Fruit fly (Drosophila melanogaster) whole organism, embryonic: ENCODE data around the gene Pkg21D.

ENCODE experiments used
- Adf1 ChIP-seq: fragments of 200-800 bp; sonication (Bioruptor generic); IDR thresholded peaks from 2 replicates; pipeline ENCODE4 v1.3.6; 2022; ENCODE audit warnings: missing biosample characterization, missing genetic modification characterization
- B-H2 ChIP-seq: fragments of 200-800 bp; sonication (Bioruptor generic); optimal IDR thresholded peaks from 2 replicates; lab custom pipeline; 2018; ENCODE audit warnings: missing biosample characterization, mild to moderate bottlenecking, missing genetic modification characterization
- CG10209 ChIP-seq: fragments of 200-800 bp; sonication (Bioruptor generic); optimal IDR thresholded peaks from 3 replicates; lab custom pipeline; 2017; ENCODE audit warnings: missing biosample characterization, mild to moderate bottlenecking, missing genetic modification characterization, missing genetic modification reagents
- CG10979 ChIP-seq: fragments of 200-800 bp; sonication (Bioruptor generic); optimal IDR thresholded peaks from 2 replicates; lab custom pipeline; 2018; ENCODE audit warnings: missing biosample characterization, mild to moderate bottlenecking, missing genetic modification characterization, moderate library complexity
- CG13287 ChIP-seq: fragments of 200-800 bp; sonication (Bioruptor generic); IDR thresholded peaks from 2 replicates; pipeline ENCODE4 v1.3.6; 2022; ENCODE audit warnings: missing biosample characterization, missing genetic modification characterization; ENCODE audit not compliant: partially characterized antibody
- CG14050 ChIP-seq: fragments of 200-800 bp; sonication (Bioruptor generic); IDR thresholded peaks from 3 replicates; pipeline ENCODE4 v1.3.6; 2022; ENCODE audit warnings: missing biosample characterization, missing genetic modification characterization
- CG14965 ChIP-seq: fragments of 200-800 bp; sonication (Bioruptor generic); optimal IDR thresholded peaks from 2 replicates; lab custom pipeline; 2016; ENCODE audit warnings: missing biosample characterization, missing genetic modification characterization, borderline replicate concordance
- CG16779 ChIP-seq: fragments of 200-800 bp; sonication (Bioruptor generic); IDR thresholded peaks from 2 replicates; pipeline ENCODE4 v1.3.6; 2022; ENCODE audit warnings: missing biosample characterization, missing genetic modification characterization
- CG16863 ChIP-seq: fragments of 200-800 bp; sonication (Bioruptor generic); optimal IDR thresholded peaks from 3 replicates; lab custom pipeline; 2016; ENCODE audit warnings: missing biosample characterization, missing genetic modification characterization
- CG30020 ChIP-seq: fragments of 200-800 bp; optimal IDR thresholded peaks from 2 replicates; lab custom pipeline; 2019; ENCODE audit warnings: missing biosample characterization, mild to moderate bottlenecking, missing genetic modification characterization, moderate library complexity
- CG32767 ChIP-seq: fragments of 200-800 bp; sonication (Bioruptor generic); IDR thresholded peaks from 2 replicates; pipeline ENCODE4 v1.3.6; 2022; ENCODE audit warnings: missing biosample characterization, missing genetic modification characterization
- CG34376 ChIP-seq: fragments of 200-800 bp; sonication (Bioruptor generic); optimal IDR thresholded peaks from 2 replicates; lab custom pipeline; 2018; ENCODE audit warnings: missing biosample characterization, mild to moderate bottlenecking, missing genetic modification characterization
- CG3838 ChIP-seq: fragments of 200-800 bp; sonication (Bioruptor generic); optimal IDR thresholded peaks from 3 replicates; lab custom pipeline; 2016; ENCODE audit warnings: missing biosample characterization, missing genetic modification characterization
- CG42726 ChIP-seq: fragments of 200-800 bp; sonication (Bioruptor generic); IDR thresholded peaks from 2 replicates; pipeline ENCODE4 v1.3.6; 2022; ENCODE audit warnings: missing biosample characterization, missing genetic modification characterization; ENCODE audit not compliant: partially characterized antibody
- CG8388 ChIP-seq: fragments of 200-800 bp; sonication (Bioruptor generic); optimal IDR thresholded peaks from 2 replicates; lab custom pipeline; 2019; ENCODE audit warnings: missing biosample characterization, mild to moderate bottlenecking, missing genetic modification characterization, moderate library complexity
- CkIIα-i1 ChIP-seq: fragments of 200-800 bp; sonication (Bioruptor generic); IDR thresholded peaks from 2 replicates; pipeline ENCODE4 v1.3.6; 2022; ENCODE audit warnings: missing biosample characterization, missing genetic modification characterization
- Dref ChIP-seq: fragments of 200-800 bp; sonication (Bioruptor generic); IDR thresholded peaks from 2 replicates; pipeline ENCODE4 v1.3.6; 2022; ENCODE audit warnings: missing biosample characterization, missing genetic modification characterization
- Ets65A ChIP-seq: fragments of 200-800 bp; sonication (Bioruptor generic); peaks from one replicate; lab custom pipeline; 2016; ENCODE audit warnings: missing biosample characterization, missing genetic modification characterization
- H15 ChIP-seq: fragments of 200-800 bp; sonication (Bioruptor generic); IDR thresholded peaks from 3 replicates; pipeline ENCODE4 v1.3.6; 2022; ENCODE audit warnings: missing biosample characterization, missing genetic modification characterization
- HLH54F ChIP-seq: fragments of 200-800 bp; sonication (Bioruptor generic); optimal IDR thresholded peaks from 3 replicates; lab custom pipeline; 2016; ENCODE audit warnings: missing biosample characterization, missing genetic modification characterization
- Lhr ChIP-seq: fragments of 200-800 bp; sonication (Bioruptor generic); optimal IDR thresholded peaks from 3 replicates; lab custom pipeline; 2017; ENCODE audit warnings: mild to moderate bottlenecking, missing biosample characterization, missing genetic modification reagents, missing genetic modification characterization
- MBD-R2 ChIP-seq: fragments of 200-800 bp; sonication (Bioruptor generic); IDR thresholded peaks from 2 replicates; pipeline ENCODE4 v1.3.6; 2022; ENCODE audit warnings: missing biosample characterization, missing genetic modification characterization
- MTF-1 ChIP-seq: fragments of 200-800 bp; sonication (Bioruptor generic); optimal IDR thresholded peaks from 2 replicates; lab custom pipeline; 2018; ENCODE audit warnings: missing biosample characterization, mild to moderate bottlenecking, missing genetic modification characterization, borderline replicate concordance
- Myb ChIP-seq: fragments of 200-800 bp; sonication (Bioruptor generic); optimal IDR thresholded peaks from 2 replicates; lab custom pipeline; 2016; ENCODE audit warnings: missing biosample characterization, missing genetic modification characterization
- Opbp ChIP-seq: fragments of 200-800 bp; sonication (Bioruptor generic); IDR thresholded peaks from 3 replicates; pipeline ENCODE4 v1.3.6; 2022; ENCODE audit warnings: missing biosample characterization, missing genetic modification characterization; ENCODE audit not compliant: partially characterized antibody
- Six4 ChIP-seq: fragments of 200-800 bp; sonication (Bioruptor generic); optimal IDR thresholded peaks from 2 replicates; lab custom pipeline; 2016; ENCODE audit warnings: missing biosample characterization, missing genetic modification characterization
- Vsx1 ChIP-seq: fragments of 200-800 bp; sonication (Bioruptor generic); optimal IDR thresholded peaks from 2 replicates; lab custom pipeline; 2017; ENCODE audit warnings: missing biosample characterization, mild to moderate bottlenecking, missing genetic modification characterization, missing genetic modification reagents
- al ChIP-seq: fragments of 200-800 bp; sonication (Bioruptor generic); IDR thresholded peaks from 2 replicates; pipeline ENCODE4 v1.3.6; 2022; ENCODE audit warnings: missing biosample characterization, missing genetic modification characterization
- amos ChIP-seq: fragments of 200-800 bp; sonication (Bioruptor generic); IDR thresholded peaks from 2 replicates; pipeline ENCODE4 v1.3.6; 2022; ENCODE audit warnings: missing biosample characterization, missing genetic modification characterization; ENCODE audit not compliant: partially characterized antibody
- ato ChIP-seq: fragments of 200-800 bp; sonication (Bioruptor generic); IDR thresholded peaks from 2 replicates; pipeline ENCODE4 v1.3.6; 2022; ENCODE audit warnings: missing biosample characterization, missing genetic modification characterization; ENCODE audit not compliant: partially characterized antibody
- bcd ChIP-seq: fragments of 200-800 bp; sonication (Bioruptor generic); optimal IDR thresholded peaks from 2 replicates; lab custom pipeline; 2017; ENCODE audit warnings: missing biosample characterization, mild to moderate bottlenecking, missing genetic modification characterization
- bigmax ChIP-seq: fragments of 200-800 bp; sonication (Bioruptor generic); optimal IDR thresholded peaks from 2 replicates; lab custom pipeline; 2018; ENCODE audit warnings: missing biosample characterization, mild to moderate bottlenecking, missing genetic modification characterization
- cwo ChIP-seq: fragments of 200-800 bp; sonication (Bioruptor generic); optimal IDR thresholded peaks from 3 replicates; lab custom pipeline; 2017; ENCODE audit warnings: missing biosample characterization, missing genetic modification characterization, mild to moderate bottlenecking, moderate library complexity, missing genetic modification reagents
- disco-r ChIP-seq: fragments of 200-800 bp; sonication (Bioruptor generic); optimal IDR thresholded peaks from 2 replicates; lab custom pipeline; 2016; ENCODE audit warnings: missing biosample characterization, missing genetic modification characterization
- ewg ChIP-seq: fragments of 200-800 bp; sonication (Bioruptor generic); optimal IDR thresholded peaks from 3 replicates; lab custom pipeline; 2017; ENCODE audit warnings: mild to moderate bottlenecking, missing biosample characterization, missing genetic modification reagents, missing genetic modification characterization
- her ChIP-seq: fragments of 200-800 bp; sonication (Bioruptor generic); optimal IDR thresholded peaks from 2 replicates; lab custom pipeline; 2016; ENCODE audit warnings: missing biosample characterization, missing genetic modification characterization
- jigr1 ChIP-seq: fragments of 200-800 bp; sonication (Bioruptor generic); IDR thresholded peaks from 3 replicates; pipeline ENCODE4 v1.3.6; 2022; ENCODE audit warnings: missing biosample characterization, missing genetic modification characterization
- lola ChIP-seq, 3 experiments: fragments of >200 bp in 2 of 3; fragments of 200-800 bp in 1 of 3; sonication (Bioruptor generic) in 1 of 3; optimal IDR thresholded peaks; 2 replicates each; lab custom pipeline; 2017 to 2019; ENCODE audit warnings: missing biosample characterization in 3 of 3, missing genetic modification characterization in 3 of 3, mild to moderate bottlenecking in 1 of 3, moderate library complexity in 1 of 3
- lov ChIP-seq, 2 experiments: fragments of 200-800 bp in 1 of 2; fragments of >200 bp in 1 of 2; sonication (Bioruptor generic) in 1 of 2; IDR thresholded peaks in 1 of 2; optimal IDR thresholded peaks in 1 of 2; 2 replicates in 1 of 2; 3 replicates in 1 of 2; pipeline versions ENCODE4 v1.3.6 to Lab custom; 2017 to 2022; ENCODE audit warnings: missing biosample characterization in 1 of 2, missing genetic modification characterization in 1 of 2
- pzg ChIP-seq: fragments of 200-800 bp; sonication (Bioruptor generic); optimal IDR thresholded peaks from 3 replicates; lab custom pipeline; 2018; ENCODE audit warnings: missing biosample characterization, mild to moderate bottlenecking, missing genetic modification characterization, moderate library complexity
- rib ChIP-seq: fragments of 200-800 bp; sonication (Bioruptor generic); IDR thresholded peaks from 2 replicates; pipeline ENCODE4 v1.3.6; 2022; ENCODE audit warnings: missing biosample characterization, missing genetic modification characterization
- scrt ChIP-seq: fragments of 200-800 bp; sonication (Bioruptor generic); optimal IDR thresholded peaks from 2 replicates; lab custom pipeline; 2018; ENCODE audit warnings: missing biosample characterization, mild to moderate bottlenecking, missing genetic modification characterization, moderate library complexity
- seq ChIP-seq: fragments of 200-800 bp; sonication (Bioruptor generic); IDR thresholded peaks from 2 replicates; pipeline ENCODE4 v1.3.6; 2022; ENCODE audit warnings: missing biosample characterization, missing genetic modification characterization
- tna ChIP-seq: fragments of 200-800 bp; sonication (Bioruptor generic); IDR thresholded peaks from 2 replicates; pipeline ENCODE4 v1.3.6; 2022; ENCODE audit warnings: missing biosample characterization, missing genetic modification characterization; ENCODE audit not compliant: partially characterized antibody
- toy ChIP-seq: fragments of 200-800 bp; sonication (Bioruptor generic); IDR thresholded peaks from 2 replicates; pipeline ENCODE4 v1.3.6; 2022; ENCODE audit warnings: missing biosample characterization, missing genetic modification characterization
- vnd ChIP-seq: fragments of 200-800 bp; sonication (Bioruptor generic); IDR thresholded peaks from 3 replicates; pipeline ENCODE4 v1.3.6; 2022; ENCODE audit warnings: missing biosample characterization, missing genetic modification characterization; ENCODE audit not compliant: partially characterized antibody
- zf30C ChIP-seq: fragments of 200-800 bp; sonication (Bioruptor generic); optimal IDR thresholded peaks from 3 replicates; lab custom pipeline; 2018; ENCODE audit warnings: missing biosample characterization, mild to moderate bottlenecking, missing genetic modification characterization

Pkg21D gene

DNA sequence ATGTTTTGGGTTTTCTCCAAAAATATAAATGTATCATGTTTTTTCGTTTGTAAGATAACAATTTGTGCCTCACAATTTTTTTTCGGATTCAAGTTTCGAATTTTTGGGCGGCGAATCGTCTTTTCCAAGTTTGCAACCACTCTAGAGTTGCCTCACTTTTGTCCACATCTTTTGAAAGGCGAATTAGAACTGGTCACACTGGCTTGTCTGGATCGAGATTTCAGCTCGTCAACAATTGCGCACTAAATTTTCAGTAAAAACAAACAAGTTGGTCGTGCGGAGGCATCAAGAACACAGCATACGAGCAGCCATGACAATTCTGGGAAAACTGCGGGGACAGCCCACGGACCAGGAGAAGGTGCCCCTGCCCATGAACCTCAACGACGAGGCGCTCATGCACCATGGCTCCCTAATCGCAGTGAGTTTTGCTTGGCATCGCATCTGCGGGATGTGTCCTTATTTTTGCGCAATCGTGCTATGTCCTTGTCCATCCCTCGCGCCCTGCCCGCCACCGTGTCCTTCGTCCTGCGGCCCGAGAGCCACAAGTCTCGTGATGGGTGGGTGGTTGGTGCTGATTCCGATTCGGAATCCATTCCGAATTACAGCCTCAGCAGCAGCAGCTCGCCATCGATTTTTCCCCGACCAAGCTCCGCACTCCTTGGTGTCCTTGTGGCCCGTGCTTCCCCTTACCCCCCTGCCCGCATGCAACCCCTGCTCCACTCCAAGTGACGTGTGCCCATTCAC is 30.8 kb upstream of the Pkg21D start, which contains the start of gene CG3662 (continued):
- TF ChIP-seq vnd (GFP tag; lab: Robert Waterston, UW), result no peak
- no peak for TF ChIP-seq CG14050 (GFP tag; lab: Robert Waterston, UW)
- no peak for TF ChIP-seq CG14965 (GFP tag; lab: Kevin White, UChicago)
- TF ChIP-seq amos (GFP tag; lab: Robert Waterston, UW), result peak; percentile 46; the same call in 1 of the 2 replicates
- TF ChIP-seq jigr1 (GFP tag; lab: Robert Waterston, UW), result no peak
- peak; percentile 69 for TF ChIP-seq Lhr
- no peak for TF ChIP-seq CG10209
- TF ChIP-seq pzg (GFP tag; lab: Kevin White, UChicago), result peak; percentile 95
- peak; percentile 22 for TF ChIP-seq B-H2 (GFP tag; lab: Kevin White, UChicago)
- no peak for TF ChIP-seq seq (GFP tag; lab: Robert Waterston, UW)
- TF ChIP-seq H15 (GFP tag; lab: Robert Waterston, UW), result no peak
- no peak for TF ChIP-seq CG30020
- TF ChIP-seq CG16863, result no peak
- 0 out of 2 replicates have a peak, but pooled peaks have one; percentile 32 for TF ChIP-seq CG32767 (GFP tag; lab: Robert Waterston, UW)
- TF ChIP-seq CG42726, result peak; percentile 49; the same call in 1 of the 2 replicates
- TF ChIP-seq CkIIα-i1 (GFP tag; lab: Robert Waterston, UW), result no peak
- peak; percentile 93 for TF ChIP-seq Myb (GFP tag; lab: Kevin White, UChicago)
- peak; percentile 94 for TF ChIP-seq ewg (GFP tag; lab: Kevin White, UChicago)
- peak; percentile 67 for TF ChIP-seq cwo (GFP tag; lab: Kevin White, UChicago)
- TF ChIP-seq CG8388, result no peak
- TF ChIP-seq Vsx1 (GFP tag; lab: Kevin White, UChicago), result no peak
- TF ChIP-seq rib (GFP tag; lab: Robert Waterston, UW), result no peak
- no peak for TF ChIP-seq CG10979
- TF ChIP-seq al (GFP tag; lab: Robert Waterston, UW), result no peak
- peak; percentile 9 for TF ChIP-seq MTF-1 (GFP tag; lab: Kevin White, UChicago)
- TF ChIP-seq CG34376 (GFP tag; lab: Kevin White, UChicago), result peak; percentile 46
- TF ChIP-seq MBD-R2 (GFP tag; lab: Robert Waterston, UW), result peak; percentile 69
- TF ChIP-seq bigmax (GFP tag; lab: Kevin White, UChicago), result peak; percentile 16
- TF ChIP-seq zf30C (GFP tag; lab: Kevin White, UChicago), result peak; percentile 4
- no peak for TF ChIP-seq lola (GFP tag; optimal IDR thresholded peaks at IDR 0.05; lab: Kevin White, UChicago)
- TF ChIP-seq CG16779 (GFP tag; lab: Robert Waterston, UW), result no peak
- TF ChIP-seq Adf1 (GFP tag; lab: Robert Waterston, UW), result no peak
- no peak for TF ChIP-seq toy (GFP tag; lab: Robert Waterston, UW)
- no peak for TF ChIP-seq lov (optimal IDR thresholded peaks at IDR 0.05; lab: Kevin White, UChicago)
- no peak for TF ChIP-seq lov (GFP tag; IDR thresholded peaks at IDR 0.05; lab: Robert Waterston, UW)
- TF ChIP-seq CG3838 (GFP tag; lab: Kevin White, UChicago), result no peak
- peak; percentile 7 for TF ChIP-seq scrt
- TF ChIP-seq tna (GFP tag; lab: Robert Waterston, UW), result peak; percentile 10; the same call in 1 of the 2 replicates
- TF ChIP-seq Opbp (GFP tag; lab: Robert Waterston, UW), result peak; percentile 64; the same call in 2 of the 3 replicates
- TF ChIP-seq Ets65A (GFP tag; lab: Kevin White, UChicago), result no peak
- peak; percentile 16 for TF ChIP-seq bcd (GFP tag; lab: Kevin White, UChicago)
- peak; percentile 46 for TF ChIP-seq CG13287 (GFP tag; lab: Robert Waterston, UW)
- TF ChIP-seq Six4, result no peak
- TF ChIP-seq her (GFP tag; lab: Kevin White, UChicago), result peak; percentile 60
- no peak for TF ChIP-seq disco-r (GFP tag; lab: Kevin White, UChicago)
- peak; percentile 54 for TF ChIP-seq Dref (GFP tag; lab: Robert Waterston, UW)
- no peak for TF ChIP-seq HLH54F
- peak; percentile 40 for TF ChIP-seq ato
